Worm (Caenorhabditis elegans): ENCODE results near the gene ssq-3.

The ssq-3 gene

DNA sequence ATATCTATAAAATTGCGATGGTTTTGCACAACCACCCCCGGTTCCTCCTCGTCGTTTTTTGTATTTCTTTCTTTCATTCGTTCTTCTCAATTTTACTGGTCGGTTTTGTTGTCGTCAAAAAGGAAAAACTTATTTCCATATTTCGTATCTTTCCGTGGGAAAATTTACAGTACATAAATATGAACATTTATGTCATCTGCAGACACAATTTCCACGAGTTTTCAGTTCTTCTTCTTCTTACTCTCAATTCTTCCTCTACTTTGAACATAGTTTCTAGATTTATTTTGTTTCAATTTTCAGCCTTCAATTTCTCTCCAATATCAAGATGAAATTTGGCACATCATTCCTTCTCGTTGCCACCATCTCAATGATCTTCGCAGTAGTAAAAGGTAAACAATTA lies 30.2 kb upstream of the ssq-3 start, which contains the start of gene Y43B11AR.1:
Gene Y43B11AR.1 (plus strand): TSS at position 301 of the 400 bp plus-strand sequence.
- TF ChIP-seq sptf-1 (tag; optimal IDR thresholded peaks at IDR 0.05) (no peak), ceh-83 (GFP tag; optimal IDR thresholded peaks at IDR 0.05) (no peak), drap-1 (GFP tag; optimal IDR thresholded peaks at IDR 0.05) (no peak), ceh-39 (tag; optimal IDR thresholded peaks at IDR 0.05) (no peak), nhr-237 (tag; optimal IDR thresholded peaks at IDR 0.05) (no peak), ceh-43 (GFP tag; optimal IDR thresholded peaks at IDR 0.05) (no peak), M03D4.4 (tag; optimal IDR thresholded peaks at IDR 0.05) (no peak), snpc-4 (tag; optimal IDR thresholded peaks at IDR 0.05) (no peak), lin-13 (tag; optimal IDR thresholded peaks at IDR 0.05) (no peak), blmp-1 (tag; optimal IDR thresholded peaks at IDR 0.05) (no peak)

DNA sequence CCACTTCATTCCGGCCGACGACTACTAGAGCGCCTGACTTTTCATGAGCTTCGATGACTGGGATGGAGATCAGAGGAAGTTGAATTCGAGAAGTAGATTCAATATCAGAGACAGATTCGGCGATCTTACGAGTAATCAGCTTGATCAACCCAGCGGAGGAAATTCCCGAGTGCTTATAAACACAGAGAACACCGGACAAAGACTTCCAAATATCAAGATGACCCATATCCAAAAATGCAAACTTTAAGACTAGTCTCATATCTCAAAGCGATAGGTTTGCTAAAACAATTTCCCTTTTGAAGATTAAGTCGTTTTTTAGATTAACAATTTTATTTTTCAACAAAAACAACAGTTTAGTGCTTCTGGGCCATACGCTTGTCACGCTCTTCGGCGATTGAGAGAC lies 28.0 kb upstream of the ssq-3 start, which contains the start of gene Y43B11AR.3:
Gene Y43B11AR.3 (minus strand): TSS at position 335 of the 403 bp plus-strand sequence.
- no peak for TF ChIP-seq ham-2 (GFP tag; optimal IDR thresholded peaks at IDR 0.05)
- no peak for TF ChIP-seq nhr-28 (tag; optimal IDR thresholded peaks at IDR 0.05)
- no peak for TF ChIP-seq nhr-2 (tag; optimal IDR thresholded peaks at IDR 0.05)
- TF ChIP-seq mep-1 (tag; optimal IDR thresholded peaks at IDR 0.05) = no peak

DNA sequence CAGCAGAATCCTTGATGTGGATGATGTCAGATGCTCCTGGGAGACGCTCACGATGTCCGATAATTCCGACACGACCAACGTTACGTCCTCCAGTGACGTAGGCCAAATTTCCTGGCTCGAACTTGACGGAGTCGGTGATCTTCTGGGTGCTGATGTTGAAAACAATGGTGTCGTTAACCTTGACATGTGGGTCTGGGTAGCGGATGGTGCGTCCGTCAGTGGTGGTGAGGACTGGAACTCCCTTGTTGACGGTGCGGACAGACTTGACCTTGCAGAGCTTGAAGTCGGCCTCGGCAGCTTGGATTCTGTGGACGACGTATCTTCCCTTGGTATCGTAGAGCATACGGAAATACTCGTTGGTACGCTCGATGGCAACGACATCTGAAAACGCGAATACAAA lies 27.4 kb upstream of the ssq-3 start:
- TF ChIP-seq lsy-2 (tag; optimal IDR thresholded peaks at IDR 0.05) = no peak
- TF ChIP-seq nhr-237 (tag; optimal IDR thresholded peaks at IDR 0.05) = no peak
- no peak for TF ChIP-seq lin-13 (tag; optimal IDR thresholded peaks at IDR 0.05)
- TF ChIP-seq pha-4 (tag; optimal IDR thresholded peaks at IDR 0.05) = no peak
- no peak for TF ChIP-seq blmp-1 (tag; optimal IDR thresholded peaks at IDR 0.05)
- TF ChIP-seq mls-2 (tag; optimal IDR thresholded peaks at IDR 0.05) = no peak
- no peak for TF ChIP-seq ceh-83 (GFP tag; optimal IDR thresholded peaks at IDR 0.05)

DNA sequence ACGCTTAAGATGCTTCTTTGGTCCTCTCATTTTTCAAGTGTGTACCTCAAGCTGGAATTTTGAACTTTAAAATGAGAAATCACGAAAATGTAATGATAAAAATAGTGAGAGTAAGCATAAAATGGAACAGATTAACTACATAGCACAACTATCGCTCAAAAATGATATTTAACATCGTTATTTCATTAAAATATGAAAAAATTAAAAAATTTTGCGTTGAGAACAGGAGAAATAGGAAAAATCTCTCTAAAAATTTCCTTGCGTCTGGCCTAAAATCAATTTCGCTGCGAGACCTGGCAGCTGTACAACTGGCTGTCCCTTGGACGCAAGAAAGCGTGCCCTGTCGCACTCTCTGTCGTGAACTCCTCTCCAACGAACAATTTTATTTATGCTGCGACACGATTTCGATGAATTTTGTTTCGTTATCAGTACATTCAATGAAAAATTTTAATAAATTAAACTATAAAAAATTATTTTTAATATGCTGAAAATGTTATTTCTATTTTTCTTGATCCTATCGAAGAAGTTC lies 26.7 kb upstream of the ssq-3 start, which contains the start of gene rps-4:
Gene rps-4 (minus strand): TSS at position 51 of the 529 bp plus-strand sequence.
- TF ChIP-seq ham-2 (GFP tag; optimal IDR thresholded peaks at IDR 0.05) = peak; percentile 39
- peak; percentile 64 for TF ChIP-seq ceh-39 (tag; optimal IDR thresholded peaks at IDR 0.05)
- TF ChIP-seq unc-120 (tag; optimal IDR thresholded peaks at IDR 0.05; ENCODE audit: poor library complexity, severe bottlenecking) = peak; percentile 27
- no peak for TF ChIP-seq bed-3 (GFP tag; optimal IDR thresholded peaks at IDR 0.05)
- peak; percentile 58 for TF ChIP-seq pha-4 (tag; optimal IDR thresholded peaks at IDR 0.05)
- TF ChIP-seq hlh-1 (tag; optimal IDR thresholded peaks at IDR 0.05) = peak; percentile 82
- TF ChIP-seq ces-1 (GFP tag; optimal IDR thresholded peaks at IDR 0.05) = peak; percentile 59
- TF ChIP-seq snpc-4 (tag; optimal IDR thresholded peaks at IDR 0.05) = no peak
- peak; percentile 90 for TF ChIP-seq nhr-237 (tag; optimal IDR thresholded peaks at IDR 0.05)
- peak; percentile 17 for TF ChIP-seq drap-1 (GFP tag; optimal IDR thresholded peaks at IDR 0.05)
- TF ChIP-seq lin-13 (tag; optimal IDR thresholded peaks at IDR 0.05) = peak; percentile 71
- no peak for TF ChIP-seq flh-1 (GFP tag; optimal IDR thresholded peaks at IDR 0.05)
- TF ChIP-seq sptf-1 (tag; optimal IDR thresholded peaks at IDR 0.05) = peak; percentile 76
- peak; percentile 57 for TF ChIP-seq unc-62 (GFP tag; optimal IDR thresholded peaks at IDR 0.05)
- peak; percentile 86 for TF ChIP-seq lsy-2 (tag; optimal IDR thresholded peaks at IDR 0.05)
- peak; percentile 8 for TF ChIP-seq M03D4.4 (tag; optimal IDR thresholded peaks at IDR 0.05)
- peak; percentile 94 for TF ChIP-seq mep-1 (tag; optimal IDR thresholded peaks at IDR 0.05)
- TF ChIP-seq cnd-1 (tag; optimal IDR thresholded peaks at IDR 0.05) = peak; percentile 69
- peak; percentile 26 for TF ChIP-seq elt-3 (tag; optimal IDR thresholded peaks at IDR 0.05)
- TF ChIP-seq elt-1 (tag; optimal IDR thresholded peaks at IDR 0.05; ENCODE audit: borderline replicate concordance, insufficient read depth) = no peak
- peak; percentile 36 for TF ChIP-seq ceh-83 (GFP tag; optimal IDR thresholded peaks at IDR 0.05)

DNA sequence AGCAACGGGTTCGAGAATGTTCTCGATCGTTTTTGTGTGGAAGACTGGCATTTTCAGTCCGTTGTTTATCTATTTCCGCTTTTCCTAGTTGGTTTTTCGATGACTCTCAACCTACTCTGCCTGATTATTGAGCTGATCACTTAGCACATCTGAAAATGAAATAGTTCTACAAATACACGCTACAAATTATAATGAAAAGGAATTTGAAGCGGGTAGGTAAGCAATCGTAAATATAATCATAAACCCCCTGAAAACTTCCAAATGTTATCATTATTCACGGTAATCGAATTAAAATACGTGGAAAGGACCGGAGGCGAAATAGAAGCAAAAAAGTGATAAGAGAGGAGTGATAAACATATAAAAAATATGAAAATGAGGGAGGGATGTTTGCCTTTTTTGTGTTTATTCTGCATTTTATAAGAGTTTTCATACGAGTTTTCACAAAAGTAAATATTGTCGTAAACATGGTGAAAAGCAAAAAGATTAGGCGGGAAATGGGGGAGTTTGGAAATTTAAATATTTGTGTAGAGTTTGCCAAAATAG lies 17.1 kb upstream of the ssq-3 start, which contains the start of gene deb-1:
Gene deb-1 (minus strand): TSS at position 51 of the 543 bp plus-strand sequence.
- TF ChIP-seq drap-1 (GFP tag; optimal IDR thresholded peaks at IDR 0.05) = no peak
- no peak for TF ChIP-seq nhr-76 (tag; optimal IDR thresholded peaks at IDR 0.05)
- no peak for TF ChIP-seq unc-120 (tag; optimal IDR thresholded peaks at IDR 0.05; ENCODE audit: poor library complexity, severe bottlenecking)
- TF ChIP-seq ceh-83 (GFP tag; optimal IDR thresholded peaks at IDR 0.05) = no peak
- no peak for TF ChIP-seq cnd-1 (tag; optimal IDR thresholded peaks at IDR 0.05)
- no peak for TF ChIP-seq pha-4 (tag; optimal IDR thresholded peaks at IDR 0.05)
